Fruit fly (Drosophila melanogaster) whole organism: ENCODE data around the gene Fancl.

ENCODE experiments used
- CG8478 ChIP-seq: fragments of >200 bp; optimal IDR thresholded peaks from 2 replicates; lab custom pipeline; 2018; ENCODE audit warnings: inconsistent platforms
- pan ChIP-seq: fragments of >200 bp; optimal IDR thresholded peaks from 2 replicates; lab custom pipeline; 2017
- psq ChIP-seq: fragments of >200 bp; optimal IDR thresholded peaks from 2 replicates; lab custom pipeline; 2017
- usp ChIP-seq: fragments of >200 bp; optimal IDR thresholded peaks from 2 replicates; lab custom pipeline; 2017; ENCODE audit warnings: missing biosample characterization, missing genetic modification characterization, mixed read lengths

DNA sequence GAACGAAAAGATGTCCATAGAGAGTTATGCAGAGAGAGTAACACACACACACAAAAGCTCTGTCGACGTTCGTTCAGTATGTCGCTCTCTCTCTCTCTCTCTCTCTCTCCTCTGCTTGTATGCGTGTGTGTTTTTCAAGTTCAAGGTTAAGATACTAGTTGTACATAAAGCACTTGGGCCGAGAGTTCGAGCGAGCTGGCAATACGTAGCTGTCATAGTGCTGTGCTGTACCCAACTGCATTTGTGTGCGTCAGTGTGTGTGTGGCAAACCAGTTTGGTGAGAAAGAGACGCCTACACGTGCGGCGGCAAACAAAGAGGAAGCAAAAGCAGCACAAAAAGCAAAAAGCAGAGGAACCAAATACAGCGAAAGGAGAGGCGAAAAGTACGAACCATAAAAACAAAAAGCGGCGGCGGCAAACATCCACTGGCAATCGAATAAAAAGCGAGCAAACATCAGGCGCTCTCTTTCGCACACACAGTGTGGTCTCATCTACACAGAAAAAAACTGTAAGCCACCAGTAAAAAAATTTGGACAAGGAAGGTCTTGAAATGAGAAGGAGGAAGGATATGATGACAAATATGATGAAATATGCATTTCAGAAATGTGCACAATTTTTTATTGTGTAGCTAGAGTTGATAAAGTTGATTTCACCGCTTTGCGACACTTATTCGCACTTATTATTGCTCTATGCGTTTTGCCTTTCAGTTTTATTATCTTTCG, 34.7 kb upstream of the Fancl start:
- no peak for TF ChIP-seq pan (lab: Kevin White, UChicago)
- TF ChIP-seq CG8478 (lab: Kevin White, UChicago), result peak; percentile 41
- TF ChIP-seq psq (lab: Kevin White, UChicago), result no peak
- no peak for TF ChIP-seq usp (GFP tag; lab: Kevin White, UChicago)
